Worm (Caenorhabditis elegans) whole organism, mixed stage, embryonic: ENCODE data around the gene hmit-1.3.

Experiments
- M03D4.4 ChIP-seq: sonication (generic microtip); optimal IDR thresholded peaks from 2 replicates; lab custom pipeline; 2017; ENCODE audit warnings: mild to moderate bottlenecking, missing genetic modification characterization, missing compliant biosample characterization
- bed-3 ChIP-seq: fragments of 200-800 bp; sonication (Bioruptor generic); optimal IDR thresholded peaks from 3 replicates; lab custom pipeline; 2018; ENCODE audit warnings: mild to moderate bottlenecking, missing genetic modification characterization, moderate library complexity, missing compliant biosample characterization
- ceh-39 ChIP-seq: fragments of 150-350 bp; optimal IDR thresholded peaks from 2 replicates; lab custom pipeline; 2014; ENCODE audit warnings: missing biosample characterization, missing genetic modification characterization
- ceh-43 ChIP-seq: fragments of 200-800 bp; sonication (Bioruptor generic); optimal IDR thresholded peaks from 2 replicates; lab custom pipeline; 2018; ENCODE audit warnings: mild to moderate bottlenecking, missing genetic modification characterization, moderate library complexity, missing compliant biosample characterization
- ceh-83 ChIP-seq: fragments of 200-800 bp; sonication (Bioruptor generic); optimal IDR thresholded peaks from 2 replicates; lab custom pipeline; 2018; ENCODE audit warnings: mild to moderate bottlenecking, missing genetic modification characterization, missing compliant biosample characterization
- ces-1 ChIP-seq: fragments of 150-350 bp; optimal IDR thresholded peaks from 2 replicates; lab custom pipeline; 2014; ENCODE audit warnings: missing biosample characterization, missing genetic modification reagents, missing genetic modification characterization
- cnd-1 ChIP-seq: fragments of 200-800 bp; sonication (Bioruptor generic); optimal IDR thresholded peaks from 2 replicates; lab custom pipeline; 2018; ENCODE audit warnings: mild to moderate bottlenecking, missing genetic modification characterization, missing compliant biosample characterization
- drap-1 ChIP-seq: fragments of 200-800 bp; sonication (Bioruptor generic); optimal IDR thresholded peaks from 3 replicates; lab custom pipeline; 2018; ENCODE audit warnings: mild to moderate bottlenecking, missing genetic modification characterization, missing compliant biosample characterization
- elt-3 ChIP-seq: fragments of 150-350 bp; optimal IDR thresholded peaks from 2 replicates; lab custom pipeline; 2014; ENCODE audit warnings: missing biosample characterization, missing genetic modification characterization
- flh-1 ChIP-seq: fragments of 200-800 bp; sonication (Bioruptor generic); optimal IDR thresholded peaks from 2 replicates; lab custom pipeline; 2018; ENCODE audit warnings: mild to moderate bottlenecking, missing genetic modification characterization, moderate library complexity, missing compliant biosample characterization
- ham-2 ChIP-seq: fragments of 200-800 bp; sonication (Bioruptor generic); optimal IDR thresholded peaks from 2 replicates; lab custom pipeline; 2018; ENCODE audit warnings: mild to moderate bottlenecking, missing genetic modification characterization, missing compliant biosample characterization
- hlh-1 ChIP-seq: fragments of 150-350 bp; optimal IDR thresholded peaks from 2 replicates; lab custom pipeline; 2014; ENCODE audit warnings: missing biosample characterization, missing genetic modification reagents, missing genetic modification characterization
- lin-32 ChIP-seq: fragments of 200-800 bp; sonication (Bioruptor generic); optimal IDR thresholded peaks from 2 replicates; lab custom pipeline; 2018; ENCODE audit warnings: mild to moderate bottlenecking, missing genetic modification characterization, missing compliant biosample characterization
- mab-5 ChIP-seq: fragments of 150-350 bp; optimal IDR thresholded peaks from 2 replicates; lab custom pipeline; 2014; ENCODE audit warnings: missing biosample characterization, missing genetic modification characterization
- mep-1 ChIP-seq: fragments of 150-350 bp; optimal IDR thresholded peaks from 2 replicates; lab custom pipeline; 2017; ENCODE audit warnings: missing biosample characterization, missing genetic modification reagents, missing genetic modification characterization, inconsistent platforms
- mls-2 ChIP-seq: sonication (generic microtip); optimal IDR thresholded peaks from 2 replicates; lab custom pipeline; 2016; ENCODE audit warnings: mild to moderate bottlenecking, missing genetic modification characterization, moderate library complexity, missing compliant biosample characterization
- nhr-12 ChIP-seq: fragments of 150-350 bp; optimal IDR thresholded peaks from 2 replicates; lab custom pipeline; 2014; ENCODE audit warnings: missing biosample characterization, missing genetic modification characterization
- nhr-237 ChIP-seq: fragments of 150-350 bp; optimal IDR thresholded peaks from 2 replicates; lab custom pipeline; 2014; ENCODE audit warnings: missing biosample characterization, missing genetic modification characterization
- nhr-28 ChIP-seq: fragments of 150-350 bp; optimal IDR thresholded peaks from 2 replicates; lab custom pipeline; 2014; ENCODE audit warnings: missing biosample characterization, missing genetic modification characterization
- pha-4 ChIP-seq: fragments of 150-350 bp; optimal IDR thresholded peaks from 2 replicates; lab custom pipeline; 2018; ENCODE audit warnings: missing biosample characterization, missing genetic modification reagents, missing genetic modification characterization
- sem-2 ChIP-seq: fragments of 200-800 bp; sonication (Bioruptor generic); optimal IDR thresholded peaks from 2 replicates; lab custom pipeline; 2018; ENCODE audit warnings: mild to moderate bottlenecking, missing genetic modification characterization, missing compliant biosample characterization
- snpc-4 ChIP-seq: fragments of 150-350 bp; optimal IDR thresholded peaks from 2 replicates; lab custom pipeline; 2014; ENCODE audit warnings: missing biosample characterization, missing genetic modification characterization
- tbx-8 ChIP-seq: fragments of 200-800 bp; sonication (Bioruptor generic); optimal IDR thresholded peaks from 2 replicates; lab custom pipeline; 2018; ENCODE audit warnings: mild to moderate bottlenecking, missing genetic modification characterization, moderate library complexity, missing compliant biosample characterization
- unc-120 ChIP-seq: sonication (generic microtip); optimal IDR thresholded peaks from 2 replicates; lab custom pipeline; 2017; ENCODE audit warnings: missing genetic modification characterization, missing compliant biosample characterization; ENCODE audit not compliant: poor library complexity, severe bottlenecking
- unc-39 ChIP-seq: fragments of 150-350 bp; optimal IDR thresholded peaks from 2 replicates; lab custom pipeline; 2014; ENCODE audit warnings: missing biosample characterization, missing genetic modification characterization
- unc-62 ChIP-seq: fragments of 150-350 bp; optimal IDR thresholded peaks from 2 replicates; lab custom pipeline; 2014; ENCODE audit warnings: missing biosample characterization, missing genetic modification reagents, missing genetic modification characterization
- zip-8 ChIP-seq: fragments of 150-350 bp; optimal IDR thresholded peaks from 2 replicates; lab custom pipeline; 2014; ENCODE audit warnings: missing biosample characterization, missing genetic modification characterization
- ztf-11 ChIP-seq: fragments of 150-350 bp; optimal IDR thresholded peaks from 2 replicates; lab custom pipeline; 2014; ENCODE audit warnings: missing biosample characterization, missing genetic modification characterization

The hmit-1.3 gene

ce11 chrIII:3468384-3468783 is 51.0 kb downstream of the hmit-1.3 start:
- TF ChIP-seq flh-1 (GFP tag; lab: Kevin White, UChicago) (no peak), snpc-4 (no peak), tbx-8 (GFP tag; lab: Kevin White, UChicago) (no peak), ceh-43 (GFP tag; lab: Kevin White, UChicago) (no peak), mls-2 (no peak), nhr-28 (tag; lab: Kevin White, UChicago) (no peak), nhr-12 (no peak), bed-3 (GFP tag; lab: Kevin White, UChicago) (no peak), unc-39 (no peak), cnd-1 (tag; lab: Kevin White, UChicago) (no peak), nhr-237 (no peak), unc-120 (tag; lab: Kevin White, UChicago) (no peak), lin-32 (GFP tag; lab: Kevin White, UChicago) (no peak), M03D4.4 (tag; lab: Kevin White, UChicago) (no peak)

- no peak for TF ChIP-seq lin-32 (GFP tag; lab: Kevin White, UChicago)
- TF ChIP-seq ces-1 (GFP tag; lab: Kevin White, UChicago), result no peak
These were observed 52.4 kb downstream of the hmit-1.3 start for ce11 chrIII:3467013-3467412.

DNA sequence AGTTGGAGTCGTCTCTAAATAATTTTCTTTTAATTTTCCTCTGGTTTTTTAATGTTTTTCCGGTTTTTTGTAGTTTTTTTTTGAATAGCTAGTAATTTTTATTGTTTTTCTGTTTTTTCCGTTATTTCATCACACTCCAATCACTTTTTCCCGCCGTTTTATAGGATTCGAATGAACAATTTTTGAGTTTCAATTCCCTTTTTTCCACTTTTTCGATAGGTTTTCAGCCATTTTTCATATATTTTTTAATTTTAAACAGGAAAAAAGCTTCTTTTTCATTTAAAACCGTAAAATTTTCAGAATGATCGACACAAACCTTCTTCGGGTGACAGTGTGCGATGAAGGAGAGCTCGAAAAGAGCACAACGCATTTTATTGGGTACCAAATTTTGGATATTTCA is 58.0 kb downstream of the hmit-1.3 start, which contains the start of gene pph-6:
Gene pph-6 (plus strand): TSS at position 301 of the 400 bp plus-strand sequence.
- no peak for TF ChIP-seq bed-3 (GFP tag; lab: Kevin White, UChicago)
- TF ChIP-seq nhr-28 (tag; lab: Kevin White, UChicago), result no peak
- no peak for TF ChIP-seq elt-3 (tag; lab: Kevin White, UChicago)
- no peak for TF ChIP-seq hlh-1 (tag; lab: Kevin White, UChicago)
- TF ChIP-seq ztf-11, result no peak
- no peak for TF ChIP-seq M03D4.4 (tag; lab: Kevin White, UChicago)
- TF ChIP-seq ceh-83 (GFP tag; lab: Kevin White, UChicago), result no peak
- no peak for TF ChIP-seq cnd-1 (tag; lab: Kevin White, UChicago)
- no peak for TF ChIP-seq mab-5 (tag; lab: Kevin White, UChicago)
- TF ChIP-seq ham-2 (GFP tag; lab: Kevin White, UChicago), result no peak
- TF ChIP-seq unc-120 (tag; lab: Kevin White, UChicago), result no peak
- no peak for TF ChIP-seq mep-1 (tag; lab: Kevin White, UChicago)
- TF ChIP-seq zip-8 (tag; lab: Kevin White, UChicago), result no peak
- no peak for TF ChIP-seq sem-2 (GFP tag; lab: Kevin White, UChicago)
- TF ChIP-seq mls-2, result no peak
- no peak for TF ChIP-seq ceh-39 (tag; lab: Kevin White, UChicago)
- TF ChIP-seq pha-4, result no peak
- no peak for TF ChIP-seq nhr-237
- TF ChIP-seq unc-62, result no peak
- TF ChIP-seq drap-1, result no peak
